Worm (Caenorhabditis elegans) whole organism, young adult: Measurements from ENCODE around the gene gei-1.

Experiments
- Y79H2A.3 ChIP-seq: fragments of 200-800 bp; sonication (Bioruptor generic); conservative IDR thresholded peaks from 2 replicates; pipeline ENCODE4 v1.3.6; 2022; ENCODE audit warnings: missing genetic modification reagents, missing genetic modification characterization, missing compliant biosample characterization
- ceh-79 ChIP-seq: sonication (generic microtip); optimal IDR thresholded peaks from 2 replicates; lab custom pipeline; 2017; ENCODE audit warnings: mild to moderate bottlenecking, missing genetic modification characterization, missing compliant biosample characterization
- dox-1 ChIP-seq: fragments of 200-800 bp; sonication (Bioruptor generic); IDR thresholded peaks from 2 replicates; pipeline ENCODE4 v1.3.6; 2022; ENCODE audit warnings: missing genetic modification reagents, missing genetic modification characterization, missing compliant biosample characterization
- dpl-1 ChIP-seq: fragments of 150-350 bp; optimal IDR thresholded peaks from 2 replicates; lab custom pipeline; 2014; ENCODE audit warnings: missing biosample characterization, missing genetic modification reagents, missing genetic modification characterization
- him-1 ChIP-seq: sonication (generic microtip); optimal IDR thresholded peaks from 2 replicates; lab custom pipeline; 2016; ENCODE audit warnings: missing genotype, missing genetic modification reagents, missing genetic modification characterization, missing compliant biosample characterization
- hlh-12 ChIP-seq: sonication (generic microtip); optimal IDR thresholded peaks from 2 replicates; lab custom pipeline; 2016; ENCODE audit warnings: missing genetic modification characterization, missing compliant biosample characterization
- hsf-1 ChIP-seq: fragments of 200-800 bp; sonication (Bioruptor generic); IDR thresholded peaks from 2 replicates; pipeline ENCODE4 v1.3.6; 2022; ENCODE audit warnings: missing genetic modification reagents, missing genetic modification characterization, missing compliant biosample characterization
- sea-2 ChIP-seq: fragments of 200-800 bp; sonication (Bioruptor generic); IDR thresholded peaks from 2 replicates; pipeline ENCODE4 v1.3.6; 2022; ENCODE audit warnings: missing genetic modification characterization, missing compliant biosample characterization
- snpc-4 ChIP-seq, 5 experiments: fragments of 150-350 bp in 1 of 5; sonication (generic microtip) in 4 of 5; optimal IDR thresholded peaks; 2 replicates each; lab custom pipeline; 2014 to 2018; ENCODE audit warnings: missing genetic modification characterization in 5 of 5, missing biosample characterization in 3 of 5, antibody characterized with exemption in 2 of 5, mild to moderate bottlenecking in 2 of 5, missing compliant biosample characterization in 2 of 5, missing genotype in 2 of 5, moderate library complexity in 2 of 5, missing genetic modification reagents in 1 of 5
- ztf-25 ChIP-seq: fragments of 200-800 bp; sonication (Bioruptor generic); IDR thresholded peaks from 2 replicates; pipeline ENCODE4 v1.3.6; 2022; ENCODE audit warnings: missing genetic modification reagents, missing genetic modification characterization, missing compliant biosample characterization

- TF ChIP-seq sea-2 (GFP tag; lab: Robert Waterston, UW) (no peak), Y79H2A.3 (GFP tag; lab: Robert Waterston, UW) (no peak), dpl-1 (GFP tag; lab: Kevin White, UChicago) (no peak), hsf-1 (GFP tag; lab: Robert Waterston, UW) (no peak), dox-1 (no peak), ceh-79 (tag; lab: Kevin White, UChicago) (no peak), him-1 (tag; lab: Kevin White, UChicago) (no peak), ztf-25 (GFP tag; lab: Robert Waterston, UW) (no peak), hlh-12 (tag; lab: Kevin White, UChicago) (no peak), snpc-4 (GFP tag; optimal IDR thresholded peaks at IDR 0.05; lab: Kevin White, UChicago) (no peak), snpc-4 (tag; optimal IDR thresholded peaks at IDR 0.05; lab: Kevin White, UChicago) (no peak)
Observed at ce11 chrIII:3321145-3321544, 23.5 kb upstream of the gei-1 start, which contains the start of gene Y53G8AR.9.
